Worm (Caenorhabditis elegans) whole organism, L1 larva: ENCODE data around the gene Y66A7A.9.

Experiments used
- aly-2 ChIP-seq: fragments of 150-350 bp; optimal IDR thresholded peaks from 2 replicates; lab custom pipeline; 2014; ENCODE audit warnings: missing biosample characterization, missing genetic modification characterization
- ceh-82 ChIP-seq, 3 experiments: fragments of 150-350 bp in 1 of 3; sonication (generic microtip) in 2 of 3; optimal IDR thresholded peaks; 2 replicates each; lab custom pipeline; 2014 to 2017; ENCODE audit warnings: missing biosample characterization in 3 of 3, missing genetic modification characterization in 3 of 3
- efl-1 ChIP-seq, 4 experiments: fragments of 150-350 bp; optimal IDR thresholded peaks in 3 of 4; peaks in 1 of 4; 1 replicate in 1 of 4; 2 replicates in 3 of 4; lab custom pipeline; 2014; ENCODE audit warnings: missing biosample characterization in 2 of 4, missing genetic modification characterization in 2 of 4, missing genetic modification reagents in 2 of 4
- lin-35 ChIP-seq, 2 experiments: fragments of 150-350 bp; optimal IDR thresholded peaks; 2 replicates each; lab custom pipeline; 2014; ENCODE audit warnings: missing biosample characterization in 2 of 2, missing genetic modification characterization in 2 of 2, missing genetic modification reagents in 2 of 2
- nhr-11 ChIP-seq: fragments of 150-350 bp; optimal IDR thresholded peaks from 2 replicates; lab custom pipeline; 2014; ENCODE audit warnings: missing biosample characterization, missing genetic modification characterization
- nhr-12 ChIP-seq: sonication (generic microtip); optimal IDR thresholded peaks from 2 replicates; lab custom pipeline; 2017; ENCODE audit warnings: missing biosample characterization, missing genetic modification characterization
- nhr-20 ChIP-seq: sonication (generic microtip); optimal IDR thresholded peaks from 2 replicates; lab custom pipeline; 2016; ENCODE audit warnings: mild to moderate bottlenecking, missing genetic modification characterization, missing compliant biosample characterization
- nhr-28 ChIP-seq: fragments of 150-350 bp; optimal IDR thresholded peaks from 2 replicates; lab custom pipeline; 2014; ENCODE audit warnings: missing biosample characterization, missing genetic modification characterization
- nhr-77 ChIP-seq: fragments of 150-350 bp; optimal IDR thresholded peaks from 2 replicates; lab custom pipeline; 2014; ENCODE audit warnings: missing biosample characterization, missing genetic modification characterization
- rnt-1 ChIP-seq: sonication (generic microtip); optimal IDR thresholded peaks from 2 replicates; lab custom pipeline; 2016; ENCODE audit warnings: mild to moderate bottlenecking, missing genetic modification characterization, moderate library complexity, missing compliant biosample characterization
- snpc-4 ChIP-seq: fragments of 150-350 bp; optimal IDR thresholded peaks from 2 replicates; lab custom pipeline; 2014; ENCODE audit warnings: missing biosample characterization, missing genetic modification characterization
- tbx-2 ChIP-seq: sonication (generic microtip); optimal IDR thresholded peaks from 2 replicates; lab custom pipeline; 2016; ENCODE audit warnings: missing genetic modification characterization, missing compliant biosample characterization
- unc-62 ChIP-seq: fragments of 150-350 bp; optimal IDR thresholded peaks from 2 replicates; lab custom pipeline; 2014; ENCODE audit warnings: missing biosample characterization, missing genetic modification reagents, missing genetic modification characterization
- zag-1 ChIP-seq: fragments of 150-350 bp; optimal IDR thresholded peaks from 2 replicates; lab custom pipeline; 2014; ENCODE audit warnings: missing biosample characterization, missing genetic modification characterization

DNA sequence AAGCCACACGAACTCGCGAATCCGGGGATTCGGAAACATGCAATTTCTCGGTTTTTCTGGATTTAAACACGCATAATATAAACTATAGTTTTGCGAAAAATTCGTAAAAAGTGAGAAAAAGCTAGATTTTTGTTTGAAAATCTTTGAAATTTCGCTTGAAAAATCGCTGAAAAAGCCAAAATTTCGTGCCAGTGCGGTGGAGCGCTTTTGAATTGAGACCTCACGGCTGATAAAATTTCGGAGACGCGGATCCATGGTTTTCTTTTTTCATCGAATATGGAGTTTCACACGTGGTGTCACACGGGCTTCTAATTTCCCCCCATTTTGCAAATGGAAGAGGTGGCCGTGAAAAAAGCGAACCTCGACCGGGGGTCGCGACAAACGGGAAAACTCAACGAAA, 22.0 kb downstream of the Y66A7A.9 start:
- TF ChIP-seq unc-62 (GFP tag; lab: Kevin White, UChicago) (no peak), lin-35 (GFP tag; optimal IDR thresholded peaks at IDR 0.05; lab: Kevin White, UChicago) (no peak), nhr-77 (tag; lab: Kevin White, UChicago) (no peak), zag-1 (tag; lab: Kevin White, UChicago) (no peak), nhr-20 (tag; lab: Kevin White, UChicago) (no peak), ceh-82 (tag; optimal IDR thresholded peaks at IDR 0.05; lab: Kevin White, UChicago) (no peak), efl-1 (optimal IDR thresholded peaks at IDR 0.05; lab: Kevin White, UChicago) (no peak), efl-1 (GFP tag; optimal IDR thresholded peaks at IDR 0.05 in 1 of 2; lab: Kevin White, UChicago) (no peak), snpc-4 (tag; lab: Kevin White, UChicago) (no peak), tbx-2 (tag; lab: Kevin White, UChicago) (no peak), nhr-28 (tag; lab: Kevin White, UChicago) (no peak), nhr-11 (tag; lab: Kevin White, UChicago) (no peak), rnt-1 (no peak), nhr-12 (tag; lab: Kevin White, UChicago) (no peak), aly-2 (tag; lab: Kevin White, UChicago) (no peak)
